Fruit fly (Drosophila melanogaster) whole organism, wandering third instar larva: Measurements from ENCODE around the gene CG17717.

Experiments used
- CrebA ChIP-seq: fragments of 200-800 bp; sonication (Bioruptor generic); optimal IDR thresholded peaks from 2 replicates; lab custom pipeline; 2016; ENCODE audit warnings: missing biosample characterization, mild to moderate bottlenecking, missing genetic modification characterization, borderline replicate concordance
- Hr83 ChIP-seq: fragments of 200-300 bp; sonication (Bioruptor generic); optimal IDR thresholded peaks from 2 replicates; lab custom pipeline; 2016; ENCODE audit warnings: missing biosample characterization, mild to moderate bottlenecking, missing genetic modification characterization, moderate library complexity; ENCODE audit not compliant: poor library complexity, severe bottlenecking
- lola ChIP-seq: fragments of >200 bp; optimal IDR thresholded peaks from 2 replicates; lab custom pipeline; 2017; ENCODE audit warnings: missing biosample characterization, missing genetic modification characterization
- psq ChIP-seq: fragments of 200-800 bp; sonication (Bioruptor generic); optimal IDR thresholded peaks from 3 replicates; lab custom pipeline; 2017; ENCODE audit warnings: missing biosample characterization, mild to moderate bottlenecking, missing genetic modification characterization, moderate library complexity
- sv ChIP-seq: fragments of 200-800 bp; sonication (Bioruptor generic); optimal IDR thresholded peaks from 3 replicates; lab custom pipeline; 2016; ENCODE audit warnings: missing biosample characterization, missing genetic modification characterization

dm6 chrX:6596788-6597187 lies 7.7 kb downstream of the CG17717 start, which contains the start of gene APC7:
- TF ChIP-seq Hr83 (GFP tag; lab: Kevin White, UChicago) (no peak), sv (GFP tag; lab: Kevin White, UChicago) (no peak), psq (GFP tag; lab: Kevin White, UChicago) (no peak), CrebA (GFP tag; lab: Kevin White, UChicago) (no peak), lola (GFP tag; lab: Kevin White, UChicago) (no peak)
